Fruit fly (Drosophila melanogaster) whole organism, embryonic: Measurements from ENCODE around the gene Dok.

ENCODE experiments used
- Asciz ChIP-seq: fragments of 200-800 bp; sonication (Bioruptor generic); optimal IDR thresholded peaks from 2 replicates; lab custom pipeline; 2017; ENCODE audit warnings: missing biosample characterization, mild to moderate bottlenecking, missing genetic modification characterization, missing genetic modification reagents
- CG10979 ChIP-seq: fragments of 200-800 bp; sonication (Bioruptor generic); optimal IDR thresholded peaks from 2 replicates; lab custom pipeline; 2018; ENCODE audit warnings: missing biosample characterization, mild to moderate bottlenecking, missing genetic modification characterization, moderate library complexity
- CG11696 ChIP-seq: fragments of 200-800 bp; sonication (Bioruptor generic); IDR thresholded peaks from 2 replicates; pipeline ENCODE4 v1.3.6; 2022; ENCODE audit warnings: missing biosample characterization, missing genetic modification characterization
- CG13424 ChIP-seq: fragments of 200-800 bp; sonication (Bioruptor generic); optimal IDR thresholded peaks from 2 replicates; lab custom pipeline; 2019; ENCODE audit warnings: missing biosample characterization, mild to moderate bottlenecking, missing genetic modification characterization, moderate library complexity
- CG17328 ChIP-seq: fragments of 200-800 bp; sonication (Bioruptor generic); IDR thresholded peaks from 2 replicates; pipeline ENCODE4 v1.3.6; 2022; ENCODE audit warnings: missing biosample characterization, missing genetic modification characterization
- CG17802 ChIP-seq: fragments of 200-800 bp; sonication (Bioruptor generic); optimal IDR thresholded peaks from 2 replicates; lab custom pipeline; 2018; ENCODE audit warnings: missing biosample characterization, mild to moderate bottlenecking, missing genetic modification characterization, moderate library complexity
- CG2129 ChIP-seq: fragments of 200-800 bp; sonication (Bioruptor generic); IDR thresholded peaks from 2 replicates; pipeline ENCODE4 v1.3.6; 2022; ENCODE audit warnings: missing biosample characterization, missing genetic modification characterization; ENCODE audit not compliant: partially characterized antibody
- CG2678 ChIP-seq: fragments of 200-800 bp; sonication (Bioruptor generic); optimal IDR thresholded peaks from 3 replicates; lab custom pipeline; 2019; ENCODE audit warnings: missing biosample characterization, mild to moderate bottlenecking, missing genetic modification characterization, moderate library complexity
- CG2875 ChIP-seq: fragments of 200-800 bp; sonication (Bioruptor generic); optimal IDR thresholded peaks from 2 replicates; lab custom pipeline; 2017; ENCODE audit warnings: missing biosample characterization, mild to moderate bottlenecking, missing genetic modification characterization, missing genetic modification reagents
- CG34224 ChIP-seq: fragments of 200-800 bp; sonication (Bioruptor generic); IDR thresholded peaks from 3 replicates; pipeline ENCODE4 v1.3.6; 2022; ENCODE audit warnings: missing biosample characterization, missing genetic modification characterization; ENCODE audit not compliant: partially characterized antibody
- CG4617 ChIP-seq: fragments of 200-800 bp; sonication (Bioruptor generic); optimal IDR thresholded peaks from 3 replicates; lab custom pipeline; 2016; ENCODE audit warnings: missing biosample characterization, missing genetic modification characterization, borderline replicate concordance
- CG6765 ChIP-seq: fragments of 200-800 bp; sonication (Bioruptor generic); optimal IDR thresholded peaks from 3 replicates; lab custom pipeline; 2017; ENCODE audit warnings: missing biosample characterization, mild to moderate bottlenecking, missing genetic modification characterization
- CG9609 ChIP-seq: fragments of 200-800 bp; sonication (Bioruptor generic); optimal IDR thresholded peaks from 3 replicates; lab custom pipeline; 2016; ENCODE audit warnings: missing biosample characterization, missing genetic modification characterization
- CG9727 ChIP-seq: fragments of 200-800 bp; sonication (Bioruptor generic); optimal IDR thresholded peaks from 3 replicates; lab custom pipeline; 2017; ENCODE audit warnings: missing biosample characterization, mild to moderate bottlenecking, missing genetic modification characterization
- Dad ChIP-seq: fragments of 200-800 bp; sonication (Bioruptor generic); optimal IDR thresholded peaks from 3 replicates; lab custom pipeline; 2016; ENCODE audit warnings: missing biosample characterization, missing genetic modification characterization
- Deaf1 ChIP-seq: fragments of 200-800 bp; optimal IDR thresholded peaks from 3 replicates; lab custom pipeline; 2019; ENCODE audit warnings: missing biosample characterization, mild to moderate bottlenecking, missing genetic modification characterization, moderate library complexity
- Dek ChIP-seq: fragments of 200-800 bp; sonication (Bioruptor generic); optimal IDR thresholded peaks from 3 replicates; lab custom pipeline; 2019; ENCODE audit warnings: missing biosample characterization, mild to moderate bottlenecking, missing genetic modification characterization, moderate library complexity
- Ets65A ChIP-seq: fragments of 200-800 bp; sonication (Bioruptor generic); peaks from one replicate; lab custom pipeline; 2016; ENCODE audit warnings: missing biosample characterization, missing genetic modification characterization
- HLH3B ChIP-seq: fragments of 200-800 bp; sonication (Bioruptor generic); IDR thresholded peaks from 2 replicates; pipeline ENCODE4 v1.3.6; 2022; ENCODE audit warnings: missing biosample characterization, missing genetic modification characterization
- HLH4C ChIP-seq: fragments of 200-800 bp; sonication (Bioruptor generic); IDR thresholded peaks from 3 replicates; pipeline ENCODE4 v1.3.6; 2022; ENCODE audit warnings: missing biosample characterization, missing genetic modification characterization; ENCODE audit not compliant: partially characterized antibody
- Hr51 ChIP-seq, 2 experiments: fragments of 200-800 bp; sonication (Bioruptor generic); optimal IDR thresholded peaks; 2 replicates in 1 of 2; 3 replicates in 1 of 2; lab custom pipeline; 2016 to 2018; ENCODE audit warnings: missing biosample characterization in 2 of 2, missing genetic modification characterization in 2 of 2, mild to moderate bottlenecking in 1 of 2, moderate library complexity in 1 of 2
- Lim3 ChIP-seq: fragments of 200-800 bp; sonication (Bioruptor generic); IDR thresholded peaks from 2 replicates; pipeline ENCODE4 v1.3.6; 2022; ENCODE audit warnings: missing biosample characterization, missing genetic modification characterization
- Lpt ChIP-seq: fragments of >200 bp; optimal IDR thresholded peaks from 2 replicates; lab custom pipeline; 2018; ENCODE audit warnings: missing biosample characterization, missing genetic modification characterization
- Meics ChIP-seq: fragments of 200-800 bp; sonication (Bioruptor generic); optimal IDR thresholded peaks from 2 replicates; lab custom pipeline; 2017; ENCODE audit warnings: missing biosample characterization, mild to moderate bottlenecking, missing genetic modification characterization
- Myb ChIP-seq: fragments of 200-800 bp; sonication (Bioruptor generic); optimal IDR thresholded peaks from 2 replicates; lab custom pipeline; 2016; ENCODE audit warnings: missing biosample characterization, missing genetic modification characterization
- Nf-YB ChIP-seq: fragments of 200-800 bp; sonication (Bioruptor generic); optimal IDR thresholded peaks from 3 replicates; lab custom pipeline; 2019; ENCODE audit warnings: missing biosample characterization, mild to moderate bottlenecking, missing genetic modification characterization, moderate library complexity
- Nf-YC ChIP-seq: fragments of 200-800 bp; optimal IDR thresholded peaks from 3 replicates; lab custom pipeline; 2019; ENCODE audit warnings: missing biosample characterization, mild to moderate bottlenecking, missing genetic modification characterization, moderate library complexity
- Taf1 ChIP-seq: fragments of 200-800 bp; sonication (Bioruptor generic); IDR thresholded peaks from 2 replicates; pipeline ENCODE4 v1.3.6; 2022; ENCODE audit warnings: missing biosample characterization, missing genetic modification characterization
- ab ChIP-seq: fragments of 200-800 bp; sonication (Bioruptor generic); optimal IDR thresholded peaks from 2 replicates; lab custom pipeline; 2016; ENCODE audit warnings: missing biosample characterization, missing genetic modification characterization
- cg ChIP-seq: fragments of 200-800 bp; sonication (Bioruptor generic); optimal IDR thresholded peaks from 3 replicates; lab custom pipeline; 2019; ENCODE audit warnings: missing biosample characterization, mild to moderate bottlenecking, missing genetic modification characterization, moderate library complexity
- corto ChIP-seq: fragments of 200-800 bp; sonication (Bioruptor generic); optimal IDR thresholded peaks from 2 replicates; lab custom pipeline; 2016; ENCODE audit warnings: missing biosample characterization, mild to moderate bottlenecking, missing genetic modification characterization, moderate library complexity
- dati ChIP-seq: fragments of 200-800 bp; sonication (Bioruptor generic); IDR thresholded peaks from 2 replicates; pipeline ENCODE4 v1.3.6; 2022; ENCODE audit warnings: missing biosample characterization, missing genetic modification characterization
- dpn ChIP-seq, 2 experiments: fragments of 200-800 bp; sonication (Bioruptor generic); optimal IDR thresholded peaks; 3 replicates each; lab custom pipeline; 2016; ENCODE audit warnings: missing biosample characterization in 2 of 2, missing genetic modification characterization in 2 of 2
- ems ChIP-seq: fragments of 200-800 bp; sonication (Bioruptor generic); optimal IDR thresholded peaks from 3 replicates; lab custom pipeline; 2016; ENCODE audit warnings: missing biosample characterization, missing genetic modification characterization
- hb ChIP-seq: fragments of 200-800 bp; sonication (Bioruptor generic); IDR thresholded peaks from 3 replicates; pipeline ENCODE4 v1.3.6; 2022; ENCODE audit warnings: missing biosample characterization, missing genetic modification characterization; ENCODE audit not compliant: partially characterized antibody
- jing ChIP-seq: fragments of 200-800 bp; sonication (Bioruptor generic); optimal IDR thresholded peaks from 2 replicates; lab custom pipeline; 2018; ENCODE audit warnings: missing biosample characterization, mild to moderate bottlenecking, missing genetic modification characterization
- pan ChIP-seq, 4 experiments: fragments of >200 bp in 3 of 4; fragments of 200-800 bp in 1 of 4; sonication (Bioruptor generic) in 1 of 4; optimal IDR thresholded peaks in 3 of 4; IDR thresholded peaks in 1 of 4; 2 replicates each; pipeline versions ENCODE4 v1.3.6 to Lab custom; 2017 to 2022; ENCODE audit warnings: missing biosample characterization in 2 of 4, missing genetic modification characterization in 2 of 4, mixed read lengths in 1 of 4
- psq ChIP-seq: fragments of 200-800 bp; sonication (Bioruptor generic); optimal IDR thresholded peaks from 2 replicates; lab custom pipeline; 2017; ENCODE audit warnings: missing biosample characterization, missing genetic modification characterization
- ranshi ChIP-seq: fragments of 200-800 bp; sonication (Bioruptor generic); IDR thresholded peaks from 2 replicates; pipeline ENCODE4 v1.3.6; 2022; ENCODE audit warnings: missing biosample characterization, missing genetic modification characterization
- sens ChIP-seq: fragments of 200-800 bp; sonication (Bioruptor generic); peaks from one replicate; lab custom pipeline; 2016; ENCODE audit warnings: missing biosample characterization, missing genetic modification characterization
- sob ChIP-seq: fragments of 200-800 bp; sonication (Bioruptor generic); IDR thresholded peaks from 2 replicates; pipeline ENCODE4 v1.3.6; 2022; ENCODE audit warnings: missing biosample characterization, missing genetic modification characterization
- ttk ChIP-seq: fragments of 200-800 bp; sonication (Bioruptor generic); IDR thresholded peaks from 2 replicates; pipeline ENCODE4 v2.1.2; 2022; ENCODE audit warnings: missing biosample characterization, missing genetic modification characterization

Gene Dok

dm6 chrX:7368361-7368760 is 44.3 kb downstream of the Dok start (continued):
- TF ChIP-seq Dek (no peak), CG34224 (GFP tag; lab: Robert Waterston, UW) (no peak), CG2875 (GFP tag; lab: Kevin White, UChicago) (no peak), HLH3B (GFP tag; lab: Robert Waterston, UW) (no peak), Ets65A (GFP tag; lab: Kevin White, UChicago) (peak; percentile 3), Hr51 (GFP tag; optimal IDR thresholded peaks at IDR 0.05; lab: Kevin White, UChicago) (no peak), Deaf1 (tag; lab: Kevin White, UChicago) (peak; percentile 66), Lim3 (GFP tag; lab: Robert Waterston, UW) (no peak), pan (optimal IDR thresholded peaks at IDR 0.05; lab: Kevin White, UChicago) (no peak), pan (GFP tag; optimal IDR thresholded peaks at IDR 0.05 in 1 of 2, IDR thresholded peaks at IDR 0.05 in 1 of 2) (no peak), Dad (GFP tag; lab: Kevin White, UChicago) (no peak), Taf1 (GFP tag; lab: Robert Waterston, UW) (no peak), Nf-YB (GFP tag; lab: Kevin White, UChicago) (peak; percentile 93), Lpt (GFP tag; lab: Kevin White, UChicago) (no peak), Myb (GFP tag; lab: Kevin White, UChicago) (no peak), jing (GFP tag; lab: Kevin White, UChicago) (no peak), ranshi (no peak), Meics (no peak), CG17802 (tag; lab: Kevin White, UChicago) (no peak), CG2129 (GFP tag; lab: Robert Waterston, UW) (no peak), corto (no peak), ttk (GFP tag; lab: Robert Waterston, UW) (no peak), HLH4C (no peak), ems (GFP tag; lab: Kevin White, UChicago) (no peak), Nf-YC (tag; lab: Kevin White, UChicago) (peak; percentile 94), CG6765 (no peak), sob (GFP tag; lab: Robert Waterston, UW) (no peak), cg (GFP tag; lab: Kevin White, UChicago) (peak; percentile 26), Asciz (no peak), CG13424 (tag; lab: Kevin White, UChicago) (no peak), CG9727 (GFP tag; lab: Kevin White, UChicago) (no peak), hb (GFP tag; lab: Robert Waterston, UW) (no peak), CG2678 (tag; lab: Kevin White, UChicago) (no peak), ab (GFP tag; lab: Kevin White, UChicago) (no peak)

DNA sequence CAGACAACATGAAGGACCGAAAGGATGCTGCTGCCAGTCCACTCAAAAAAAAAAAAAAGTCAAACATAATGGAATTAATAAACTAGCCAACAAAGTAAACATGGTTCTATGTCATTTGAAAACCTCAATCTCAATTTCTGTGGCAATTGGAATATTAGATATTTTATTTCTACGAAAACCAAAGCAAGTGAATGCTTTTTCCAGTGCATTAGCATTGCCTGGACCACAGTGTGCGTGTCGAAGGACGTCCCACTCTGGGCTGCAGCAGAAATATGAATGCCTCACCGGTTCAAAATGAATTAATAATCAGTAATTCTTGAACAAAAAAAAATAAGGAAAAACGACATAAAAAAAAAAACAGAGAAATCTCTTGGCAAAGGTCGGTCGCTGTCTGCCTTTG is 48.5 kb downstream of the Dok start:
- TF ChIP-seq sens (GFP tag; lab: Kevin White, UChicago), result peak; percentile 51
- TF ChIP-seq CG17328 (GFP tag; lab: Robert Waterston, UW), result no peak
- TF ChIP-seq dati (GFP tag; lab: Robert Waterston, UW), result no peak
- peak; percentile 30 for TF ChIP-seq Ets65A (GFP tag; lab: Kevin White, UChicago)

DNA sequence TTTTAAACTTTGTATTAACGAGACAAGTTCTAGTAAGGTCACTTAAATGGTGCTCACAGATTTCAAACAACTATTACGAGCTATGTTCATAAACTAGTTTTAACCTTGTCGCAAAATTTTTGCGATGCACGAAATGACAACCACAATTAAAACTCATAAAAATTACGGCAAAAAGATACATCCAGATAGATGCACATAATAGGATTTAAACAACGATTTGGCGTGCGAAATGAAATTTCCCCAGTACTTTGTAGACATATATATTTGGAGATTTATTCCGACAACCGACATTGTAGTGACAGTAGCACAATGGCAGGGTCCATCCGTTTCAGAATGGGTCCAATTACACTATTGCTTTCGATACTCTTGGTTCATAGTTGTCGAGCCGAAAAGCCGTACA is 53.8 kb downstream of the Dok start, which contains the start of gene CheA7a:
Gene CheA7a (plus strand): TSS at position 301 of the 400 bp plus-strand sequence.
- no peak for TF ChIP-seq CG11696 (GFP tag; lab: Robert Waterston, UW)
- no peak for TF ChIP-seq CG4617 (GFP tag; lab: Kevin White, UChicago)
- no peak for TF ChIP-seq dpn (GFP tag; optimal IDR thresholded peaks at IDR 0.05; lab: Kevin White, UChicago)
- no peak for TF ChIP-seq CG10979
- peak; percentile 77 for TF ChIP-seq Ets65A (GFP tag; lab: Kevin White, UChicago)
- no peak for TF ChIP-seq CG9609
- TF ChIP-seq psq (GFP tag; lab: Kevin White, UChicago), result no peak
